Fruit fly (Drosophila melanogaster) whole organism, embryonic: ENCODE data around the gene CG14655.

Experiments
- BEAF-32 ChIP-seq: fragments of 200-800 bp; sonication (Bioruptor generic); optimal IDR thresholded peaks from 3 replicates; lab custom pipeline; 2017; ENCODE audit warnings: missing biosample characterization, missing genetic modification characterization, mild to moderate bottlenecking, moderate library complexity, missing genetic modification reagents
- CG10543 ChIP-seq: fragments of 200-800 bp; sonication (Bioruptor generic); optimal IDR thresholded peaks from 3 replicates; lab custom pipeline; 2017; ENCODE audit warnings: missing biosample characterization, mild to moderate bottlenecking, missing genetic modification characterization, moderate library complexity
- CG11696 ChIP-seq: fragments of 200-800 bp; sonication (Bioruptor generic); IDR thresholded peaks from 2 replicates; pipeline ENCODE4 v1.3.6; 2022; ENCODE audit warnings: missing biosample characterization, missing genetic modification characterization
- CG12942 ChIP-seq: fragments of 200-800 bp; sonication (Bioruptor generic); optimal IDR thresholded peaks from 3 replicates; lab custom pipeline; 2016; ENCODE audit warnings: missing biosample characterization, missing genetic modification characterization
- CG13123 ChIP-seq: fragments of 200-800 bp; sonication (Bioruptor generic); optimal IDR thresholded peaks from 2 replicates; lab custom pipeline; 2016; ENCODE audit warnings: missing biosample characterization, missing genetic modification characterization
- CG14965 ChIP-seq: fragments of 200-800 bp; sonication (Bioruptor generic); optimal IDR thresholded peaks from 2 replicates; lab custom pipeline; 2016; ENCODE audit warnings: missing biosample characterization, missing genetic modification characterization, borderline replicate concordance
- CG16813 ChIP-seq: fragments of 200-800 bp; sonication (Bioruptor generic); IDR thresholded peaks from 3 replicates; pipeline ENCODE4 v1.3.6; 2022; ENCODE audit warnings: missing biosample characterization, missing genetic modification characterization; ENCODE audit not compliant: partially characterized antibody
- CG17186 ChIP-seq: fragments of 200-800 bp; sonication (Bioruptor generic); optimal IDR thresholded peaks from 3 replicates; lab custom pipeline; 2017; ENCODE audit warnings: missing biosample characterization, missing genetic modification reagents, missing genetic modification characterization
- CG17912 ChIP-seq: fragments of 200-800 bp; sonication (Bioruptor generic); optimal IDR thresholded peaks from 2 replicates; lab custom pipeline; 2018; ENCODE audit warnings: missing biosample characterization, mild to moderate bottlenecking, missing genetic modification characterization
- CG2199 ChIP-seq: fragments of 200-800 bp; sonication (Bioruptor generic); IDR thresholded peaks from 3 replicates; pipeline ENCODE4 v1.3.6; 2022; ENCODE audit warnings: missing biosample characterization, missing genetic modification characterization
- CG2678 ChIP-seq: fragments of 200-800 bp; sonication (Bioruptor generic); optimal IDR thresholded peaks from 3 replicates; lab custom pipeline; 2019; ENCODE audit warnings: missing biosample characterization, mild to moderate bottlenecking, missing genetic modification characterization, moderate library complexity
- CG34376 ChIP-seq: fragments of 200-800 bp; sonication (Bioruptor generic); optimal IDR thresholded peaks from 2 replicates; lab custom pipeline; 2018; ENCODE audit warnings: missing biosample characterization, mild to moderate bottlenecking, missing genetic modification characterization
- CG34422 ChIP-seq: fragments of 200-800 bp; sonication (Bioruptor generic); IDR thresholded peaks from 3 replicates; pipeline ENCODE4 v1.3.6; 2022; ENCODE audit warnings: missing biosample characterization, missing genetic modification characterization
- CG6654 ChIP-seq: fragments of 200-800 bp; sonication (Bioruptor generic); optimal IDR thresholded peaks from 2 replicates; lab custom pipeline; 2017; ENCODE audit warnings: missing biosample characterization, mild to moderate bottlenecking, missing genetic modification characterization
- CG6813 ChIP-seq: fragments of 200-800 bp; sonication (Bioruptor generic); optimal IDR thresholded peaks from 2 replicates; lab custom pipeline; 2017; ENCODE audit warnings: missing biosample characterization, missing genetic modification characterization, mild to moderate bottlenecking, moderate library complexity, missing genetic modification reagents
- CG8388 ChIP-seq: fragments of 200-800 bp; sonication (Bioruptor generic); optimal IDR thresholded peaks from 2 replicates; lab custom pipeline; 2019; ENCODE audit warnings: missing biosample characterization, mild to moderate bottlenecking, missing genetic modification characterization, moderate library complexity
- CoRest ChIP-seq: fragments of 200-800 bp; sonication (Bioruptor generic); optimal IDR thresholded peaks from 3 replicates; lab custom pipeline; 2018; ENCODE audit warnings: missing biosample characterization, mild to moderate bottlenecking, missing genetic modification characterization, moderate library complexity
- CrebB ChIP-seq: fragments of 200-800 bp; sonication (Bioruptor generic); optimal IDR thresholded peaks from 3 replicates; lab custom pipeline; 2018; ENCODE audit warnings: missing biosample characterization, mild to moderate bottlenecking, missing genetic modification characterization
- Dbx ChIP-seq: fragments of 200-800 bp; sonication (Bioruptor generic); IDR thresholded peaks from 3 replicates; pipeline ENCODE4 v1.3.6; 2022; ENCODE audit warnings: missing biosample characterization, missing genetic modification characterization
- Eip74EF ChIP-seq, 2 experiments: fragments of 200-800 bp in 1 of 2; fragments of >200 bp in 1 of 2; sonication (Bioruptor generic) in 1 of 2; optimal IDR thresholded peaks; 2 replicates each; lab custom pipeline; 2017 to 2019; ENCODE audit warnings: missing biosample characterization in 2 of 2, missing genetic modification characterization in 2 of 2, mild to moderate bottlenecking in 1 of 2, moderate library complexity in 1 of 2
- Elba2 ChIP-seq: fragments of 200-800 bp; sonication (Bioruptor generic); optimal IDR thresholded peaks from 3 replicates; lab custom pipeline; 2016; ENCODE audit warnings: missing biosample characterization, missing genetic modification characterization
- Ets65A ChIP-seq: fragments of 200-800 bp; sonication (Bioruptor generic); peaks from one replicate; lab custom pipeline; 2016; ENCODE audit warnings: missing biosample characterization, missing genetic modification characterization
- HLH4C ChIP-seq: fragments of 200-800 bp; sonication (Bioruptor generic); IDR thresholded peaks from 3 replicates; pipeline ENCODE4 v1.3.6; 2022; ENCODE audit warnings: missing biosample characterization, missing genetic modification characterization; ENCODE audit not compliant: partially characterized antibody
- HLH54F ChIP-seq: fragments of 200-800 bp; sonication (Bioruptor generic); optimal IDR thresholded peaks from 3 replicates; lab custom pipeline; 2016; ENCODE audit warnings: missing biosample characterization, missing genetic modification characterization
- HmgZ ChIP-seq: fragments of 200-800 bp; sonication (Bioruptor generic); optimal IDR thresholded peaks from 2 replicates; lab custom pipeline; 2018; ENCODE audit warnings: missing biosample characterization, mild to moderate bottlenecking, missing genetic modification characterization
- Mes4 ChIP-seq: fragments of 200-800 bp; sonication (Bioruptor generic); optimal IDR thresholded peaks from 2 replicates; lab custom pipeline; 2016; ENCODE audit warnings: missing biosample characterization, missing genetic modification characterization
- Mrtf ChIP-seq: fragments of 200-800 bp; sonication (Bioruptor generic); IDR thresholded peaks from 3 replicates; pipeline ENCODE4 v1.3.6; 2022; ENCODE audit warnings: missing biosample characterization, missing genetic modification characterization
- Rx ChIP-seq: fragments of 200-800 bp; sonication (Bioruptor generic); IDR thresholded peaks from 2 replicates; pipeline ENCODE4 v1.3.6; 2022; ENCODE audit warnings: missing biosample characterization, missing genetic modification characterization
- Scr ChIP-seq: fragments of 200-800 bp; sonication (Bioruptor generic); IDR thresholded peaks from 2 replicates; pipeline ENCODE4 v1.3.6; 2022; ENCODE audit warnings: missing biosample characterization, missing genetic modification characterization; ENCODE audit not compliant: partially characterized antibody
- Stat92E ChIP-seq, 3 experiments: fragments of >200 bp in 2 of 3; fragments of 200-800 bp in 1 of 3; sonication (Bioruptor generic) in 1 of 3; optimal IDR thresholded peaks; 2 replicates each; lab custom pipeline; 2017 to 2019; ENCODE audit warnings: missing biosample characterization in 3 of 3, missing genetic modification characterization in 3 of 3, mild to moderate bottlenecking in 1 of 3, moderate library complexity in 1 of 3
- Xbp1 ChIP-seq: fragments of 200-800 bp; sonication (Bioruptor generic); optimal IDR thresholded peaks from 3 replicates; lab custom pipeline; 2016; ENCODE audit warnings: missing biosample characterization, mild to moderate bottlenecking, missing genetic modification characterization
- ab ChIP-seq: fragments of 200-800 bp; sonication (Bioruptor generic); optimal IDR thresholded peaks from 2 replicates; lab custom pipeline; 2016; ENCODE audit warnings: missing biosample characterization, missing genetic modification characterization
- ac ChIP-seq: fragments of 200-800 bp; sonication (Bioruptor generic); optimal IDR thresholded peaks from 3 replicates; lab custom pipeline; 2017; ENCODE audit warnings: missing biosample characterization, mild to moderate bottlenecking, missing genetic modification characterization
- cg ChIP-seq: fragments of 200-800 bp; sonication (Bioruptor generic); optimal IDR thresholded peaks from 3 replicates; lab custom pipeline; 2019; ENCODE audit warnings: missing biosample characterization, mild to moderate bottlenecking, missing genetic modification characterization, moderate library complexity
- eyg ChIP-seq: fragments of 200-800 bp; sonication (Bioruptor generic); optimal IDR thresholded peaks from 3 replicates; lab custom pipeline; 2016; ENCODE audit warnings: missing biosample characterization, missing genetic modification characterization
- jing ChIP-seq: fragments of 200-800 bp; sonication (Bioruptor generic); optimal IDR thresholded peaks from 2 replicates; lab custom pipeline; 2018; ENCODE audit warnings: missing biosample characterization, mild to moderate bottlenecking, missing genetic modification characterization
- ken ChIP-seq: fragments of 200-800 bp; sonication (Bioruptor generic); IDR thresholded peaks from 3 replicates; pipeline ENCODE4 v1.3.6; 2022; ENCODE audit warnings: missing biosample characterization, missing genetic modification characterization
- lmd ChIP-seq: fragments of 200-800 bp; sonication (Bioruptor generic); IDR thresholded peaks from 2 replicates; pipeline ENCODE4 v1.3.6; 2022; ENCODE audit warnings: missing biosample characterization, missing genetic modification characterization
- mirr ChIP-seq: fragments of 200-800 bp; sonication (Bioruptor generic); optimal IDR thresholded peaks from 3 replicates; lab custom pipeline; 2018; ENCODE audit warnings: missing biosample characterization, mild to moderate bottlenecking, missing genetic modification characterization
- nerfin-1 ChIP-seq: fragments of 200-800 bp; sonication (Bioruptor generic); optimal IDR thresholded peaks from 3 replicates; lab custom pipeline; 2019; ENCODE audit warnings: missing biosample characterization, mild to moderate bottlenecking, missing genetic modification characterization, moderate library complexity
- nmo ChIP-seq: fragments of 200-800 bp; sonication (Bioruptor generic); optimal IDR thresholded peaks from 2 replicates; lab custom pipeline; 2018; ENCODE audit warnings: missing biosample characterization, mild to moderate bottlenecking, missing genetic modification characterization, moderate library complexity
- pfk ChIP-seq: fragments of 200-800 bp; sonication (Bioruptor generic); optimal IDR thresholded peaks from 2 replicates; lab custom pipeline; 2018; ENCODE audit warnings: missing biosample characterization, mild to moderate bottlenecking, missing genetic modification characterization, moderate library complexity
- scrt ChIP-seq: fragments of 200-800 bp; sonication (Bioruptor generic); optimal IDR thresholded peaks from 2 replicates; lab custom pipeline; 2018; ENCODE audit warnings: missing biosample characterization, mild to moderate bottlenecking, missing genetic modification characterization, moderate library complexity
- ssp ChIP-seq: fragments of 200-800 bp; sonication (Bioruptor generic); IDR thresholded peaks from 2 replicates; pipeline ENCODE4 v1.3.6; 2022; ENCODE audit warnings: missing biosample characterization, missing genetic modification characterization
- tap ChIP-seq: fragments of 200-800 bp; optimal IDR thresholded peaks from 3 replicates; lab custom pipeline; 2019; ENCODE audit warnings: missing biosample characterization, mild to moderate bottlenecking, missing genetic modification characterization, moderate library complexity
- tna ChIP-seq: fragments of 200-800 bp; sonication (Bioruptor generic); IDR thresholded peaks from 2 replicates; pipeline ENCODE4 v1.3.6; 2022; ENCODE audit warnings: missing biosample characterization, missing genetic modification characterization; ENCODE audit not compliant: partially characterized antibody
- ttk ChIP-seq: fragments of 200-800 bp; sonication (Bioruptor generic); IDR thresholded peaks from 2 replicates; pipeline ENCODE4 v2.1.2; 2022; ENCODE audit warnings: missing biosample characterization, missing genetic modification characterization
- vvl ChIP-seq: fragments of 200-800 bp; sonication (Bioruptor generic); IDR thresholded peaks from 2 replicates; pipeline ENCODE4 v1.3.6; 2022; ENCODE audit warnings: missing biosample characterization, missing genetic modification characterization

The CG14655 gene

dm6 chr3R:4804828-4805707, 25.0 kb upstream of the CG14655 start (continued):
- TF ChIP-seq nmo (peak; percentile 81), ssp (no peak), vvl (GFP tag; lab: Robert Waterston, UW) (peak; percentile 57), CG2199 (GFP tag; lab: Robert Waterston, UW) (peak; percentile 91), Elba2 (GFP tag; lab: Kevin White, UChicago) (no peak), CG6813 (peak; percentile 62), HLH4C (no peak), Mrtf (GFP tag; lab: Robert Waterston, UW) (peak; percentile 33; the same call in 1 of the 3 replicates), CG11696 (0 out of 2 replicates have a peak, but pooled peaks have one; percentile 28), HLH54F (no peak), Rx (0 out of 2 replicates have a peak, but pooled peaks have one; percentile 7), scrt (peak; percentile 43), CG17912 (GFP tag; lab: Kevin White, UChicago) (no peak), CG13123 (no peak), Eip74EF (GFP tag; optimal IDR thresholded peaks at IDR 0.05; lab: Kevin White, UChicago) (peak in 1 of 2 experiments; percentile 20), mirr (GFP tag; lab: Kevin White, UChicago) (peak; percentile 33), CG6654 (GFP tag; lab: Kevin White, UChicago) (peak; percentile 25), ac (GFP tag; lab: Kevin White, UChicago) (no peak), tna (GFP tag; lab: Robert Waterston, UW) (no peak; the same call in 1 of the 2 replicates), CG17186 (GFP tag; lab: Kevin White, UChicago) (no peak), Mes4 (GFP tag; lab: Kevin White, UChicago) (peak; percentile 13), CrebB (tag; lab: Kevin White, UChicago) (no peak), eyg (GFP tag; lab: Kevin White, UChicago) (peak; percentile 11), CG34376 (GFP tag; lab: Kevin White, UChicago) (no peak), jing (GFP tag; lab: Kevin White, UChicago) (no peak), cg (GFP tag; lab: Kevin White, UChicago) (no peak), ken (GFP tag; lab: Robert Waterston, UW) (no peak), CG16813 (GFP tag; lab: Robert Waterston, UW) (no peak), Dbx (GFP tag; lab: Robert Waterston, UW) (0 out of 3 replicates have a peak, but pooled peaks have one; percentile 19)

dm6 chr3R:4804126-4804649, 24.1 kb upstream of the CG14655 start:
- TF ChIP-seq CoRest (tag; lab: Kevin White, UChicago) (peak; percentile 36), CG14965 (GFP tag; lab: Kevin White, UChicago) (no peak), nerfin-1 (tag; lab: Kevin White, UChicago) (no peak), CG8388 (GFP tag; lab: Kevin White, UChicago) (peak; percentile 27), Xbp1 (GFP tag; lab: Kevin White, UChicago) (peak; percentile 10), tap (no peak), Scr (GFP tag; lab: Robert Waterston, UW) (peak; percentile 53), ttk (GFP tag; lab: Robert Waterston, UW) (0 out of 2 replicates have a peak, but pooled peaks have one; percentile 12), CG12942 (no peak), Ets65A (GFP tag; lab: Kevin White, UChicago) (peak; percentile 19), ab (GFP tag; lab: Kevin White, UChicago) (no peak), CG2678 (peak; percentile 40), CG34422 (GFP tag; lab: Robert Waterston, UW) (no peak), BEAF-32 (GFP tag; lab: Kevin White, UChicago) (peak; percentile 66), HmgZ (tag; lab: Kevin White, UChicago) (peak; percentile 4), Mes4 (GFP tag; lab: Kevin White, UChicago) (no peak), CG10543 (GFP tag; lab: Kevin White, UChicago) (peak; percentile 3), pfk (no peak), Stat92E (GFP tag; optimal IDR thresholded peaks at IDR 0.05; lab: Kevin White, UChicago) (no peak), lmd (GFP tag; lab: Robert Waterston, UW) (peak; percentile 41)
